Fruit fly (Drosophila melanogaster): ENCODE data around the gene wake.
A peak's percentile ranks its signal among the peaks of the same experiment; 100 is the strongest.

The wake gene

DNA sequence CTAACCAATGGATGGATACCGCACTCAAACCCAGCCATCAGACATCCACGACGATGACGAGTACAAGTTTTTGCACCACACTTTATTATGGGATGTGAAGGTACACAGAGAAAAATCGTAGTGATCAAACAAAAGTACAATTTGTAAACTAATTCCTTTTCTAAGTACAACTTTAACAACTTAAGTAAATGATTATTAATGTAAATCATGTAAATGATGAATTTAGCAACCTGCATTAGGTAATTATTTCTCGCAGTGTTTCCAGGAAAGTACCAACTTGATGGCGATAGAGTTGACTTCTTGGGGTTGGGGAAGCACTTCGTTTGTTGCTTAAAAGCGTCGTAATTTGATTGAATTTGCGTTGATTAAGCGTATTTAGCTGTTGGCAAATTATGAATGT, 23.5 kb downstream of the wake start (continued):
- TF ChIP-seq CG4820 (GFP tag; optimal IDR thresholded peaks at IDR 0.05) (peak; percentile 60), CG12219 (GFP tag; optimal IDR thresholded peaks at IDR 0.05) (peak; percentile 57), cg (GFP tag; optimal IDR thresholded peaks at IDR 0.05) (no peak), bsh (GFP tag; optimal IDR thresholded peaks at IDR 0.05) (peak; percentile 34 to 81), CG10267 (tag; optimal IDR thresholded peaks at IDR 0.05) (peak; percentile 37), wdn (GFP tag; IDR thresholded peaks at IDR 0.05) (peak; percentile 40; the same call in 1 of the 2 replicates), cas (GFP tag; IDR thresholded peaks at IDR 0.05) (no peak), CG13624 (GFP tag; optimal IDR thresholded peaks at IDR 0.05) (peak; percentile 26), CG17802 (tag; optimal IDR thresholded peaks at IDR 0.05) (no peak), Nf-YA (GFP tag; IDR thresholded peaks at IDR 0.05) (0 out of 2 replicates have a peak, but pooled peaks have one; percentile 27), scrt (GFP tag; optimal IDR thresholded peaks at IDR 0.05) (peak; percentile 51), CG18262 (tag; optimal IDR thresholded peaks at IDR 0.05) (no peak), CG15011 (GFP tag; optimal IDR thresholded peaks at IDR 0.05) (peak; percentile 14), CG1647 (GFP tag; optimal IDR thresholded peaks at IDR 0.05) (no peak), aop (GFP tag; IDR thresholded peaks at IDR 0.05) (no peak), PHDP (tag; optimal IDR thresholded peaks at IDR 0.05) (peak; percentile 76), CG16863 (GFP tag; optimal IDR thresholded peaks at IDR 0.05) (peak; percentile 53), Ptx1 (GFP tag; IDR thresholded peaks at IDR 0.05) (peak; percentile 62; the same call in 1 of the 2 replicates), Asciz (GFP tag; optimal IDR thresholded peaks at IDR 0.05) (peak; percentile 28), sisA (GFP tag; IDR thresholded peaks at IDR 0.05) (peak; percentile 56), D19A (tag; optimal IDR thresholded peaks at IDR 0.05) (peak; percentile 50), CG8924 (tag; optimal IDR thresholded peaks at IDR 0.05) (peak; percentile 63), usp (GFP tag; optimal IDR thresholded peaks at IDR 0.05) (no peak), danr (GFP tag; IDR thresholded peaks at IDR 0.05) (no peak), CG31224 (GFP tag; IDR thresholded peaks at IDR 0.05) (peak; percentile 40; the same call in 1 of the 2 replicates), E2f1 (GFP tag; IDR thresholded peaks at IDR 0.05) (0 out of 2 replicates have a peak, but pooled peaks have one; percentile 34), Myb (GFP tag; optimal IDR thresholded peaks at IDR 0.05) (peak; percentile 18), Atf-2 (GFP tag; optimal IDR thresholded peaks at IDR 0.05) (peak; percentile 39), her (GFP tag; optimal IDR thresholded peaks at IDR 0.05) (peak; percentile 35), fd102C (GFP tag; optimal IDR thresholded peaks at IDR 0.05) (no peak), Rfx (GFP tag; IDR thresholded peaks at IDR 0.05) (peak; percentile 59), crc (GFP tag; optimal IDR thresholded peaks at IDR 0.05) (peak; percentile 1), Pdp1 (GFP tag; optimal IDR thresholded peaks at IDR 0.05) (peak in 1 of 2 experiments; percentile 22), Mes4 (GFP tag; optimal IDR thresholded peaks at IDR 0.05) (peak; percentile 28), knrl (GFP tag; IDR thresholded peaks at IDR 0.05; ENCODE audit: partially characterized antibody) (no peak), CG13287 (GFP tag; IDR thresholded peaks at IDR 0.05; ENCODE audit: partially characterized antibody) (no peak), chif (GFP tag; optimal IDR thresholded peaks at IDR 0.05) (peak; percentile 61 to 65), CG34224 (GFP tag; IDR thresholded peaks at IDR 0.05; ENCODE audit: partially characterized antibody) (no peak), CG43689 (GFP tag; IDR thresholded peaks at IDR 0.05) (no peak), CG17568 (GFP tag; optimal IDR thresholded peaks at IDR 0.05) (peak; percentile 50), CG15514 (GFP tag; optimal IDR thresholded peaks at IDR 0.05) (peak; percentile 48), CG4617 (GFP tag; optimal IDR thresholded peaks at IDR 0.05; ENCODE audit: borderline replicate concordance) (no peak), CG13894 (tag; optimal IDR thresholded peaks at IDR 0.05) (peak; percentile 59), sr (GFP tag; IDR thresholded peaks at IDR 0.05) (no peak), CG11696 (GFP tag; IDR thresholded peaks at IDR 0.05) (0 out of 2 replicates have a peak, but pooled peaks have one; percentile 51), CG12744 (GFP tag; optimal IDR thresholded peaks at IDR 0.05) (peak; percentile 2), psq (GFP tag; optimal IDR thresholded peaks at IDR 0.05) (no peak), Side (GFP tag; optimal IDR thresholded peaks at IDR 0.05) (peak; percentile 38), Kr (GFP tag; optimal IDR thresholded peaks at IDR 0.05) (no peak), prd (optimal IDR thresholded peaks at IDR 0.05) (no peak), prd (GFP tag; IDR thresholded peaks at IDR 0.05) (peak; percentile 73)
